Worm (Caenorhabditis elegans): ENCODE results near the gene ugt-54.

ugt-54 gene

ce11 chrIV:10795678-10796077 is 34.2 kb downstream of the ugt-54 start:
- TF ChIP-seq unc-62 (GFP tag; optimal IDR thresholded peaks at IDR 0.05) (no peak), pha-4 (tag; optimal IDR thresholded peaks at IDR 0.05) (no peak), bed-3 (GFP tag; optimal IDR thresholded peaks at IDR 0.05) (no peak), ceh-43 (GFP tag; optimal IDR thresholded peaks at IDR 0.05) (no peak), flh-1 (GFP tag; optimal IDR thresholded peaks at IDR 0.05) (no peak), unc-120 (tag; optimal IDR thresholded peaks at IDR 0.05; ENCODE audit: poor library complexity, severe bottlenecking) (no peak), lin-32 (GFP tag; optimal IDR thresholded peaks at IDR 0.05) (no peak), drap-1 (GFP tag; optimal IDR thresholded peaks at IDR 0.05) (no peak), unc-39 (tag; optimal IDR thresholded peaks at IDR 0.05) (no peak), cnd-1 (tag; optimal IDR thresholded peaks at IDR 0.05) (no peak), elt-1 (tag; optimal IDR thresholded peaks at IDR 0.05; ENCODE audit: borderline replicate concordance, insufficient read depth) (no peak), sptf-1 (tag; optimal IDR thresholded peaks at IDR 0.05) (no peak), lsy-2 (tag; optimal IDR thresholded peaks at IDR 0.05) (no peak), tbx-8 (GFP tag; optimal IDR thresholded peaks at IDR 0.05) (no peak), ceh-39 (tag; optimal IDR thresholded peaks at IDR 0.05) (no peak), mls-2 (tag; optimal IDR thresholded peaks at IDR 0.05) (no peak), ztf-11 (tag; optimal IDR thresholded peaks at IDR 0.05) (no peak), blmp-1 (tag; optimal IDR thresholded peaks at IDR 0.05) (no peak), nhr-237 (tag; optimal IDR thresholded peaks at IDR 0.05) (no peak), lin-13 (tag; optimal IDR thresholded peaks at IDR 0.05) (no peak)

ce11 chrIV:10796707-10797106 is 35.2 kb downstream of the ugt-54 start:
- TF ChIP-seq flh-1 (GFP tag; optimal IDR thresholded peaks at IDR 0.05) (no peak), elt-1 (tag; optimal IDR thresholded peaks at IDR 0.05; ENCODE audit: borderline replicate concordance, insufficient read depth) (peak; percentile 57)

DNA sequence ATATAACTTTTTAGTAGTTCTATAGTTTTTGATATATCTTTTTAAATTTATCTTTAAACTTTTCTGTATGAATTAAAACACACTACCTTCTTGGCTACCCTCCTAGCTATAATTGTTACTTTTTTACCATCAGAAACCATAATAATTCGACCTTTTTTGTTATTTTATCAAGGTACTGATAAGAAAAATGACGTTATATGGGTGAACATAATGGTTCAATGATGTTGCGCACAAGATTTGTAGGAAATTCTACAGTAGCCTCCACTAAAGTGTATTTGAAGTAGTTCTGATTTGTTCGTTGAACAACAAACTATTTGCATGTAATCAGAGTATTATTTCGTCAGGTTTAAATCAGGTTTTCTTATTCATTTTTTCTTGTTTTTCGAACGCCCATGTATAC is 37.1 kb downstream of the ugt-54 start:
- TF ChIP-seq sptf-1 (tag; optimal IDR thresholded peaks at IDR 0.05), result no peak
- no peak for TF ChIP-seq nhr-76 (tag; optimal IDR thresholded peaks at IDR 0.05)
- no peak for TF ChIP-seq snpc-4 (tag; optimal IDR thresholded peaks at IDR 0.05)
- no peak for TF ChIP-seq sem-2 (GFP tag; optimal IDR thresholded peaks at IDR 0.05)
- no peak for TF ChIP-seq unc-39 (tag; optimal IDR thresholded peaks at IDR 0.05)
- no peak for TF ChIP-seq lin-13 (tag; optimal IDR thresholded peaks at IDR 0.05)
- TF ChIP-seq elt-3 (tag; optimal IDR thresholded peaks at IDR 0.05), result no peak
- TF ChIP-seq zip-8 (tag; optimal IDR thresholded peaks at IDR 0.05), result no peak
- TF ChIP-seq M03D4.4 (tag; optimal IDR thresholded peaks at IDR 0.05), result no peak
- no peak for TF ChIP-seq pha-4 (tag; optimal IDR thresholded peaks at IDR 0.05)
- no peak for TF ChIP-seq lsy-2 (tag; optimal IDR thresholded peaks at IDR 0.05)
- no peak for TF ChIP-seq ceh-43 (GFP tag; optimal IDR thresholded peaks at IDR 0.05)
- no peak for TF ChIP-seq cnd-1 (tag; optimal IDR thresholded peaks at IDR 0.05)
- TF ChIP-seq tbx-8 (GFP tag; optimal IDR thresholded peaks at IDR 0.05), result no peak
- no peak for TF ChIP-seq mab-5 (tag; optimal IDR thresholded peaks at IDR 0.05)

DNA sequence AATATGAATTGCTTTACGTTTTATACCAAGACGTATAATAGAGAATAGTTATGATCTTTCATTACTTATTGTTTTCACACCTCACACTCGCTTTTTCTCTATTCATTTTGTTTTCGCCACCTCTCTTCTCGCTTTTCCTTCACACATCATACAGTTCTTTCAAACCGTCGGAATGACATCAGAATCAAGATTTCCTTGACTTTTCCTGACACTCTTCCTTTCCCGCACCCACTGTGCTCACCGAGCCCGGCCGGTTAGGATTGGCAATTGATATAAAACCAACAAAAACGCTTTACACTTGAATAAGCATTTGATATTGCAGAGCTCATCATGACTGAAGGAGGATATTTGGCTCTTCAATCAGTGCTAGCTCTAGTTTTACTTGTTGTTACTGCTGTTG is 37.9 kb downstream of the ugt-54 start, which contains the start of gene zipt-2.1:
zipt-2.1 (plus strand) TSS at position 301 of the 400 bp plus-strand sequence.
- TF ChIP-seq lin-13 (tag; optimal IDR thresholded peaks at IDR 0.05), result no peak
- TF ChIP-seq unc-120 (tag; optimal IDR thresholded peaks at IDR 0.05; ENCODE audit: poor library complexity, severe bottlenecking), result no peak
- no peak for TF ChIP-seq blmp-1 (tag; optimal IDR thresholded peaks at IDR 0.05)
- no peak for TF ChIP-seq ceh-83 (GFP tag; optimal IDR thresholded peaks at IDR 0.05)
- no peak for TF ChIP-seq bed-3 (GFP tag; optimal IDR thresholded peaks at IDR 0.05)
- TF ChIP-seq ham-2 (GFP tag; optimal IDR thresholded peaks at IDR 0.05), result no peak
- no peak for TF ChIP-seq mab-5 (tag; optimal IDR thresholded peaks at IDR 0.05)

DNA sequence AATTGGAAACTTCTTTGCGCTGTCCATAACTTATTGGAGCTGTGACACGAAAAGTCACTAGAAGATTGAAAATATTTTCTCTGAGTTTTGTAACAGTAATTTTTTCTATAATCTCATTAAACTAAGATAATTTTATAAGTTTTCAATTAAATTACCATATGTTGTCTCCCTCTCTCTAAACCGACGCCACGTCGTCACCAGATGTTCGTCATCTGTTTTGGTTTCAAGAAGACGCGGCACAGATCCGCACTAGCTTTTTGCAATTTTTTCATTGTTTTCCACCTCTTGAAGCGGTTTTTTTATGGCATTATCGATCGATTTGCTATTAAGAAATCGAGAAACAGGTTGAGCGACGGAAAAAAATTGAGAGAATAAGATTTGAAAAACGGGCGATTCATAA is 42.5 kb downstream of the ugt-54 start:
- no peak for TF ChIP-seq ceh-43 (GFP tag; optimal IDR thresholded peaks at IDR 0.05)
- TF ChIP-seq zip-8 (tag; optimal IDR thresholded peaks at IDR 0.05), result no peak
- TF ChIP-seq unc-120 (tag; optimal IDR thresholded peaks at IDR 0.05; ENCODE audit: poor library complexity, severe bottlenecking), result no peak
- no peak for TF ChIP-seq drap-1 (GFP tag; optimal IDR thresholded peaks at IDR 0.05)
- no peak for TF ChIP-seq mab-5 (tag; optimal IDR thresholded peaks at IDR 0.05)
- TF ChIP-seq M03D4.4 (tag; optimal IDR thresholded peaks at IDR 0.05), result no peak
- TF ChIP-seq nhr-76 (tag; optimal IDR thresholded peaks at IDR 0.05), result no peak
- TF ChIP-seq nhr-2 (tag; optimal IDR thresholded peaks at IDR 0.05), result no peak

- TF ChIP-seq nhr-12 (tag; optimal IDR thresholded peaks at IDR 0.05), result no peak
- TF ChIP-seq ham-2 (GFP tag; optimal IDR thresholded peaks at IDR 0.05), result no peak
Measured at ce11 chrIV:10810820-10811219, 49.3 kb downstream of the ugt-54 start.
